Fruit fly (Drosophila melanogaster): ENCODE results near the gene Cap-D3.

The Cap-D3 gene

dm6 chr2L:5569503-5569902 is 43.8 kb downstream of the Cap-D3 start (continued):
- TF ChIP-seq fd59A (GFP tag; optimal IDR thresholded peaks at IDR 0.05) (peak; percentile 36), fkh (GFP tag; optimal IDR thresholded peaks at IDR 0.05) (no peak), CG10669 (GFP tag; optimal IDR thresholded peaks at IDR 0.05) (peak; percentile 42), CG15336 (GFP tag; IDR thresholded peaks at IDR 0.05) (no peak), Lpt (GFP tag; optimal IDR thresholded peaks at IDR 0.05) (no peak), CG16779 (tag; optimal IDR thresholded peaks at IDR 0.05) (no peak), Hr38 (GFP tag; optimal IDR thresholded peaks at IDR 0.05) (no peak), CG6854 (GFP tag; optimal IDR thresholded peaks at IDR 0.05) (no peak), pdm3 (GFP tag; optimal IDR thresholded peaks at IDR 0.05) (peak; percentile 32), Blimp-1 (GFP tag; optimal IDR thresholded peaks at IDR 0.05) (no peak), Hr4 (GFP tag; optimal IDR thresholded peaks at IDR 0.05) (peak; percentile 54), Smox (GFP tag; optimal IDR thresholded peaks at IDR 0.05) (peak; percentile 37), ss (GFP tag; optimal IDR thresholded peaks at IDR 0.05) (no peak), Eip75B (GFP tag; optimal IDR thresholded peaks at IDR 0.05) (peak; percentile 30), CG31627 (GFP tag; optimal IDR thresholded peaks at IDR 0.05) (peak; percentile 56), topi (GFP tag; optimal IDR thresholded peaks at IDR 0.05) (peak; percentile 25), CG8319 (GFP tag; optimal IDR thresholded peaks at IDR 0.05) (no peak), Eip93F (GFP tag; optimal IDR thresholded peaks at IDR 0.05) (no peak), Hr39 (GFP tag; optimal IDR thresholded peaks at IDR 0.05) (peak; percentile 56), fd85E (GFP tag; optimal IDR thresholded peaks at IDR 0.05) (no peak), CG10631 (GFP tag; optimal IDR thresholded peaks at IDR 0.05) (peak; percentile 53), achi (GFP tag; optimal IDR thresholded peaks at IDR 0.05) (peak; percentile 31), CG4318 (GFP tag; optimal IDR thresholded peaks at IDR 0.05) (peak; percentile 33), Sox15 (GFP tag; optimal IDR thresholded peaks at IDR 0.05) (no peak), dsx (GFP tag; optimal IDR thresholded peaks at IDR 0.05; ENCODE audit: poor library complexity, severe bottlenecking) (peak; percentile 45)

dm6 chr2L:5581016-5581415 is 55.3 kb downstream of the Cap-D3 start, which contains the start of gene CG14011:
TSS of gene CG14011 (minus strand) at chr2L:5581116.
- TF ChIP-seq fd59A (GFP tag; optimal IDR thresholded peaks at IDR 0.05) (no peak), svp (GFP tag) (peak; percentile 6)

Measured in whole organism, prepupa.